Worm (Caenorhabditis elegans) whole organism, mixed stage, embryonic: ENCODE data around the gene arx-3.

Experiments used
- M03D4.4 ChIP-seq: sonication (generic microtip); optimal IDR thresholded peaks from 2 replicates; lab custom pipeline; 2017; ENCODE audit warnings: mild to moderate bottlenecking, missing genetic modification characterization, missing compliant biosample characterization
- blmp-1 ChIP-seq: fragments of 150-350 bp; optimal IDR thresholded peaks from 2 replicates; lab custom pipeline; 2014; ENCODE audit warnings: missing biosample characterization, missing genetic modification characterization
- ceh-39 ChIP-seq: fragments of 150-350 bp; optimal IDR thresholded peaks from 2 replicates; lab custom pipeline; 2014; ENCODE audit warnings: missing biosample characterization, missing genetic modification characterization
- ceh-43 ChIP-seq: fragments of 200-800 bp; sonication (Bioruptor generic); optimal IDR thresholded peaks from 2 replicates; lab custom pipeline; 2018; ENCODE audit warnings: mild to moderate bottlenecking, missing genetic modification characterization, moderate library complexity, missing compliant biosample characterization
- ces-1 ChIP-seq: fragments of 150-350 bp; optimal IDR thresholded peaks from 2 replicates; lab custom pipeline; 2014; ENCODE audit warnings: missing biosample characterization, missing genetic modification reagents, missing genetic modification characterization
- cnd-1 ChIP-seq: fragments of 200-800 bp; sonication (Bioruptor generic); optimal IDR thresholded peaks from 2 replicates; lab custom pipeline; 2018; ENCODE audit warnings: mild to moderate bottlenecking, missing genetic modification characterization, missing compliant biosample characterization
- elt-1 ChIP-seq: sonication (generic microtip); optimal IDR thresholded peaks from 2 replicates; lab custom pipeline; 2017; ENCODE audit warnings: missing genetic modification characterization, mild to moderate bottlenecking, missing compliant biosample characterization, antibody characterized with exemption, moderate library complexity, borderline replicate concordance; ENCODE audit not compliant: insufficient read depth
- flh-1 ChIP-seq: fragments of 200-800 bp; sonication (Bioruptor generic); optimal IDR thresholded peaks from 2 replicates; lab custom pipeline; 2018; ENCODE audit warnings: mild to moderate bottlenecking, missing genetic modification characterization, moderate library complexity, missing compliant biosample characterization
- lin-32 ChIP-seq: fragments of 200-800 bp; sonication (Bioruptor generic); optimal IDR thresholded peaks from 2 replicates; lab custom pipeline; 2018; ENCODE audit warnings: mild to moderate bottlenecking, missing genetic modification characterization, missing compliant biosample characterization
- lsy-2 ChIP-seq: fragments of 150-350 bp; optimal IDR thresholded peaks from 2 replicates; lab custom pipeline; 2014; ENCODE audit warnings: missing biosample characterization, missing genetic modification characterization
- mep-1 ChIP-seq: fragments of 150-350 bp; optimal IDR thresholded peaks from 2 replicates; lab custom pipeline; 2017; ENCODE audit warnings: missing biosample characterization, missing genetic modification reagents, missing genetic modification characterization, inconsistent platforms
- nhr-12 ChIP-seq: fragments of 150-350 bp; optimal IDR thresholded peaks from 2 replicates; lab custom pipeline; 2014; ENCODE audit warnings: missing biosample characterization, missing genetic modification characterization
- nhr-28 ChIP-seq: fragments of 150-350 bp; optimal IDR thresholded peaks from 2 replicates; lab custom pipeline; 2014; ENCODE audit warnings: missing biosample characterization, missing genetic modification characterization
- nhr-76 ChIP-seq: sonication (generic microtip); optimal IDR thresholded peaks from 2 replicates; lab custom pipeline; 2017; ENCODE audit warnings: missing biosample characterization, missing genetic modification characterization
- pha-4 ChIP-seq: fragments of 150-350 bp; optimal IDR thresholded peaks from 2 replicates; lab custom pipeline; 2018; ENCODE audit warnings: missing biosample characterization, missing genetic modification reagents, missing genetic modification characterization
- sem-2 ChIP-seq: fragments of 200-800 bp; sonication (Bioruptor generic); optimal IDR thresholded peaks from 2 replicates; lab custom pipeline; 2018; ENCODE audit warnings: mild to moderate bottlenecking, missing genetic modification characterization, missing compliant biosample characterization
- snpc-4 ChIP-seq: fragments of 150-350 bp; optimal IDR thresholded peaks from 2 replicates; lab custom pipeline; 2014; ENCODE audit warnings: missing biosample characterization, missing genetic modification characterization
- sptf-1 ChIP-seq: sonication (generic microtip); optimal IDR thresholded peaks from 2 replicates; lab custom pipeline; 2017; ENCODE audit warnings: mild to moderate bottlenecking, missing genetic modification characterization, moderate library complexity, missing compliant biosample characterization
- ztf-11 ChIP-seq: fragments of 150-350 bp; optimal IDR thresholded peaks from 2 replicates; lab custom pipeline; 2014; ENCODE audit warnings: missing biosample characterization, missing genetic modification characterization

Gene arx-3

ce11 chrIII:12002850-12003249 lies 55.4 kb downstream of the arx-3 start, which contains the start of gene Y56A3A.33:
Gene Y56A3A.33, minus strand, starts transcription at chrIII:12002950.
- no peak for TF ChIP-seq M03D4.4 (tag; lab: Kevin White, UChicago)
- no peak for TF ChIP-seq sem-2 (GFP tag; lab: Kevin White, UChicago)
- TF ChIP-seq ces-1 (GFP tag; lab: Kevin White, UChicago) = no peak
- TF ChIP-seq cnd-1 = no peak
- no peak for TF ChIP-seq pha-4 (tag; lab: Kevin White, UChicago)
- no peak for TF ChIP-seq sptf-1 (tag; lab: Kevin White, UChicago)
- no peak for TF ChIP-seq nhr-12 (tag; lab: Kevin White, UChicago)
- no peak for TF ChIP-seq ceh-39 (tag; lab: Kevin White, UChicago)
- TF ChIP-seq lsy-2 (tag; lab: Kevin White, UChicago) = no peak
- TF ChIP-seq snpc-4 (tag; lab: Kevin White, UChicago) = no peak
- TF ChIP-seq flh-1 (GFP tag; lab: Kevin White, UChicago) = no peak
- TF ChIP-seq nhr-28 (tag; lab: Kevin White, UChicago) = no peak
- no peak for TF ChIP-seq ztf-11 (tag; lab: Kevin White, UChicago)
- no peak for TF ChIP-seq lin-32
- TF ChIP-seq blmp-1 (tag; lab: Kevin White, UChicago) = no peak
- no peak for TF ChIP-seq mep-1 (tag; lab: Kevin White, UChicago)
- TF ChIP-seq ceh-43 (GFP tag; lab: Kevin White, UChicago) = no peak
- TF ChIP-seq elt-1 = no peak
- TF ChIP-seq nhr-76 = no peak
